Fruit fly (Drosophila melanogaster): ENCODE data around the gene beat-VI.

The beat-VI gene

dm6 chr3R:28417954-28418353 lies at the start of gene beat-VI:
Gene beat-VI (plus strand): TSS chr3R:28418208.
- no peak for TF ChIP-seq noc (tag; optimal IDR thresholded peaks at IDR 0.05)

DNA sequence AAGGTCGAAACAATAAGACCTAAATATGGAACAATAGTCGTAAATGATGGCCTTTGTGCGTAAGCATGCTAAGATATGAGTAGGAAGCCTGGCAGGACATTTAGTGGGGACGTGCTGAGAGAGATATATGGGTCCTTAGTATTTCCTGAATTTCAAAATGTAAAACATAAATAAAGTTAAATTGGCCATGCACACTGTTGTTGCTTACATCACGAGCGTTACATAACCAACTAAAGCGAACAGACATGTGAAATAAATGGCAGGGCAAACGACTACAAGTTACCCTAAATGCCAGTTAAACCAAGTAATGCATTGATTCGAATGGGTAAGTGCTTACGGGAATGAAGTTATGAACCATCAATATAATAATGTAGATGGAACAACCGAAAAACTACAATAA lies 42.2 kb upstream of the beat-VI start:
- no peak for TF ChIP-seq noc (tag; optimal IDR thresholded peaks at IDR 0.05)

DNA sequence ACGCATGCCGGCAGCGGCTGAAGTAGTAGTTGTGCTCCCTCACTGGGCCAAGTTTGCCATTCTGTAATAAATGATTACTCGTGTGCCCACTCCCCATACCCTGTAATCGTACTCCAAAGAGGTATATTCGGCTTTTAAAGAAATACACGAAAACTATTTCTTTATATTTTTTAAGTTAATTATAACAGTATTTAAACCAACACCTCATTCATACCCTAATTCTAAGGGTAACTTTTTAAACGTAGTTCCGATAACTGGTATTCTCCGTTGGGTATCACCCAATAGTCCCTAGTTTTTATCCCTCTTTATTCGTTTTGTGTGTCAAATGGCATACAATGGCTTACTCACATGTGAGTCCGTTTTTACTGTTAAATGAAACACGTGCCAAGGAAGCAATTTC lies 40.4 kb upstream of the beat-VI start:
- no peak for TF ChIP-seq noc (tag; optimal IDR thresholded peaks at IDR 0.05)

dm6 chr3R:28389864-28390263 lies 28.1 kb upstream of the beat-VI start:
- no peak for TF ChIP-seq noc (tag; optimal IDR thresholded peaks at IDR 0.05)

DNA sequence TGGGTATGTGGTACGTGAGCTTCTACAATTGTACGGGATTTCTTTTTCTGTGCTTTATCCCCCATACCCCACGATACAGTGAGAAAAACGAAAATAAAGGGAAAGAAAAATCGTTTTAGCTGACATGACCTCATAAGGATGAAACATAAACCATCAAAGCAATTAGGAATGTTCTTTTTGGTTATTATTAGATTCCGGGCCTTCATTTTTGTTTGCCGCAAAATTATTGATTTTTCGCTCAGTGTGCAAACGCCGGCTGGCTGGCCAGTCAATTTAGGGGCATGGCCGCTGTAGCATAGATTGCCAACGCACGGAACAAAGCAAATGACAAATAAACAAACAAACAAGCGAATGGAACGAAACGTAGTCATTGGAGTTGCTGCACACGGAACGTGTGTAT lies 11.6 kb downstream of the beat-VI start:
- no peak for TF ChIP-seq noc (tag; optimal IDR thresholded peaks at IDR 0.05)

DNA sequence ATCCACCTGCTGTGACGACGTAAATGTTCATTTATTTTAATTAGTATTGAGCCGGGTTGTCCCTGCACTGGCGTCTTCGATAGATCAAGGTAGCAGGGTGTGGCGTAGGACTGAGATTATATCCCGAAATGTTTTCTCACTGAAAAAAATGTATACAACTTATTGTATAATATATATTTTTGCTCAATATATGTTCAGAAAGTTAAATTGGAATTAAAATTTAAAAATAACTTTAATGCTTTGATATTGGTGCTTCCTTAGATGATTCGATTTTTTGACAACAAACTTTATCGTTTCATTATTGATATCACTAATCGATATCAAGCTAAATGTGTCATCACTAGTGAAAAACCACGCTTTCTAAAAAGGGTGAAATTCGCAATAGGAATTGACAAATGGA lies 66.2 kb downstream of the beat-VI start, which contains the start of gene CG1894:
CG1894 (plus strand) TSS at position 301 of the 400 bp plus-strand sequence.
- TF ChIP-seq noc (tag; optimal IDR thresholded peaks at IDR 0.05) = no peak

- no peak for TF ChIP-seq noc (tag; optimal IDR thresholded peaks at IDR 0.05)
Measured at dm6 chr3R:28486653-28487052, 68.6 kb downstream of the beat-VI start, which contains the start of gene Dhc98D. Gene Dhc98D (plus strand): TSS chr3R:28486953.

dm6 chr3R:28520401-28520800 lies 102.4 kb downstream of the beat-VI start, which contains the start of gene CG31051:
Gene CG31051 (minus strand): TSS chr3R:28520515.
- no peak for TF ChIP-seq noc (tag; optimal IDR thresholded peaks at IDR 0.05)

Measured in whole organism, larva.